Worm (Caenorhabditis elegans): ENCODE data around the gene vha-15.

- no peak for TF ChIP-seq ama-1 (optimal IDR thresholded peaks at IDR 0.05)
- TF ChIP-seq flt-1 (GFP tag; IDR thresholded peaks at IDR 0.05), result no peak
- TF ChIP-seq hmbx-1 (tag; optimal IDR thresholded peaks at IDR 0.05), result no peak
- no peak for TF ChIP-seq ceh-13 (GFP tag; optimal IDR thresholded peaks at IDR 0.05)
- no peak for TF ChIP-seq scrt-1 (GFP tag; IDR thresholded peaks at IDR 0.05)
- TF ChIP-seq tra-4 (tag; optimal IDR thresholded peaks at IDR 0.05), result no peak
- TF ChIP-seq B0310.2 (tag; optimal IDR thresholded peaks at IDR 0.05), result no peak
- no peak for TF ChIP-seq ceh-36 (tag; optimal IDR thresholded peaks at IDR 0.05)
- TF ChIP-seq ets-7 (tag; optimal IDR thresholded peaks at IDR 0.05), result no peak
These were observed 49.4 kb downstream of the vha-15 start, which contains the start of gene sav-1 for ce11 chrX:2287092-2287491.

All from whole organism, early embryonic.